In genomic region chrV:7734909-7735308, ce11 we compare ENCODE assay signal across 3 worm cellular contexts.
TF ChIP-seq lines count a peak whose summit lies in the region.

clic-1 (minus strand) TSS chrV:7734911.

TF ChIP-seq in whole organism, L1 larva, 84 proteins besides CTCF, POLR2A, EP300 and RAD21 (continued from another document):
- TF ChIP-seq fkh-4 (tag; optimal IDR thresholded peaks at IDR 0.05; lab: Kevin White, UChicago; ENCODE audit: borderline replicate concordance) (no peak), zip-4 (GFP tag; optimal IDR thresholded peaks at IDR 0.05; lab: Kevin White, UChicago) (peak; percentile 65), snpc-4 (tag; optimal IDR thresholded peaks at IDR 0.05; lab: Kevin White, UChicago) (peak; percentile 38), rnt-1 (tag; optimal IDR thresholded peaks at IDR 0.05; lab: Kevin White, UChicago) (peak; percentile 63), egl-27 (tag; optimal IDR thresholded peaks at IDR 0.05; lab: Kevin White, UChicago) (no peak), ztf-11 (tag; optimal IDR thresholded peaks at IDR 0.05; lab: Kevin White, UChicago) (no peak), nhr-19 (GFP tag; conservative IDR thresholded peaks at IDR 0.05; lab: Robert Waterston, UW) (peak; percentile 42), lin-14 (GFP tag; optimal IDR thresholded peaks at IDR 0.05; lab: Kevin White, UChicago) (peak; percentile 70), lir-3 (tag; optimal IDR thresholded peaks at IDR 0.05; lab: Kevin White, UChicago; ENCODE audit: poor library complexity) (peak; percentile 18), aha-1 (tag; optimal IDR thresholded peaks at IDR 0.05; lab: Kevin White, UChicago) (no peak), snu-23 (GFP tag; optimal IDR thresholded peaks at IDR 0.05; lab: Kevin White, UChicago) (peak; percentile 74), elt-3 (tag; optimal IDR thresholded peaks at IDR 0.05; lab: Kevin White, UChicago) (peak in 2 of 6 experiments; percentile 15 to 59), sup-37 (GFP tag; optimal IDR thresholded peaks at IDR 0.05; lab: Kevin White, UChicago) (no peak), nhr-12 (tag; optimal IDR thresholded peaks at IDR 0.05; lab: Kevin White, UChicago) (no peak), nhr-47 (tag; optimal IDR thresholded peaks at IDR 0.05; lab: Kevin White, UChicago) (peak; percentile 68), isw-1 (GFP tag; IDR thresholded peaks at IDR 0.05; lab: Robert Waterston, UW) (peak; percentile 56), lin-13 (GFP tag; optimal IDR thresholded peaks at IDR 0.05; lab: Kevin White, UChicago) (peak; percentile 9), sptf-1 (tag; optimal IDR thresholded peaks at IDR 0.05; lab: Kevin White, UChicago) (no peak), xbp-1 (tag; optimal IDR thresholded peaks at IDR 0.05; lab: Kevin White, UChicago) (peak; percentile 70), grh-1 (GFP tag; IDR thresholded peaks at IDR 0.05; lab: Robert Waterston, UW) (no peak), unc-86 (tag; optimal IDR thresholded peaks at IDR 0.05; lab: Kevin White, UChicago) (peak; percentile 58), ceh-82 (tag; optimal IDR thresholded peaks at IDR 0.05; lab: Kevin White, UChicago) (peak; percentile 35 to 85 (median 62)), fkh-8 (tag; optimal IDR thresholded peaks at IDR 0.05; lab: Kevin White, UChicago) (peak; percentile 52), skn-1 (tag; optimal IDR thresholded peaks at IDR 0.05; lab: Kevin White, UChicago) (peak; percentile 91), efl-1 (optimal IDR thresholded peaks at IDR 0.05; lab: Kevin White, UChicago) (peak; percentile 83 to 96), efl-1 (GFP tag; optimal IDR thresholded peaks at IDR 0.05 in 1 of 2; lab: Kevin White, UChicago) (peak; percentile 96 to 99), nhr-76 (tag; optimal IDR thresholded peaks at IDR 0.05; lab: Kevin White, UChicago) (no peak), ceh-63 (GFP tag; optimal IDR thresholded peaks at IDR 0.05; lab: Kevin White, UChicago) (no peak), irx-1 (tag; optimal IDR thresholded peaks at IDR 0.05; lab: Kevin White, UChicago) (peak; percentile 26), sox-4 (tag; optimal IDR thresholded peaks at IDR 0.05; lab: Kevin White, UChicago) (no peak), F16B12.6 (tag; optimal IDR thresholded peaks at IDR 0.05; lab: Kevin White, UChicago) (peak; percentile 5), ces-1 (GFP tag; optimal IDR thresholded peaks at IDR 0.05; lab: Kevin White, UChicago) (no peak), pax-3 (tag; optimal IDR thresholded peaks at IDR 0.05; lab: Kevin White, UChicago) (no peak), mdl-1 (tag; optimal IDR thresholded peaks at IDR 0.05; lab: Kevin White, UChicago) (peak in 1 of 2 experiments; percentile 67), unc-130 (tag; optimal IDR thresholded peaks at IDR 0.05; lab: Kevin White, UChicago) (peak; percentile 13), C16A3.4 (tag; optimal IDR thresholded peaks at IDR 0.05; lab: Kevin White, UChicago) (peak; percentile 64), dpl-1 (GFP tag; optimal IDR thresholded peaks at IDR 0.05; lab: Kevin White, UChicago) (peak; percentile 92 to 95 (median 93)), mef-2 (tag; optimal IDR thresholded peaks at IDR 0.05; lab: Kevin White, UChicago) (no peak)

TF ChIP-seq in whole organism, L3 larva, 47 proteins besides CTCF, POLR2A, EP300 and RAD21 (continued from another document):
- TF ChIP-seq nhr-11 (tag; optimal IDR thresholded peaks at IDR 0.05; lab: Kevin White, UChicago), result no peak
- no peak for TF ChIP-seq jun-1 (tag; optimal IDR thresholded peaks at IDR 0.05; lab: Kevin White, UChicago)
- peak; percentile 65 for TF ChIP-seq nhr-25 (tag; optimal IDR thresholded peaks at IDR 0.05; lab: Kevin White, UChicago)
- peak; percentile 4 for TF ChIP-seq elt-2 (tag; optimal IDR thresholded peaks at IDR 0.05; lab: Kevin White, UChicago)
- no peak for TF ChIP-seq lsy-12 (tag; optimal IDR thresholded peaks at IDR 0.05; lab: Kevin White, UChicago)
- no peak for TF ChIP-seq eor-1 (tag; optimal IDR thresholded peaks at IDR 0.05; lab: Kevin White, UChicago)
- no peak for TF ChIP-seq pqm-1 (tag; optimal IDR thresholded peaks at IDR 0.05; lab: Kevin White, UChicago)
- TF ChIP-seq ceh-82 (tag; optimal IDR thresholded peaks at IDR 0.05; lab: Kevin White, UChicago), result no peak
- peak; percentile 23 for TF ChIP-seq egl-5 (tag; optimal IDR thresholded peaks at IDR 0.05; lab: Kevin White, UChicago)
- TF ChIP-seq zag-1 (tag; optimal IDR thresholded peaks at IDR 0.05; lab: Kevin White, UChicago), result no peak
- TF ChIP-seq aly-2 (tag; optimal IDR thresholded peaks at IDR 0.05; lab: Kevin White, UChicago), result no peak
- TF ChIP-seq elt-3 (tag; optimal IDR thresholded peaks at IDR 0.05; lab: Kevin White, UChicago), result no peak
- peak; percentile 77 for TF ChIP-seq pha-4 (tag; optimal IDR thresholded peaks at IDR 0.05; lab: Kevin White, UChicago)
- no peak for TF ChIP-seq unc-39 (tag; optimal IDR thresholded peaks at IDR 0.05; lab: Kevin White, UChicago)
- TF ChIP-seq skn-1 (tag; optimal IDR thresholded peaks at IDR 0.05; lab: Kevin White, UChicago), result peak; percentile 83
- no peak for TF ChIP-seq sea-2 (GFP tag; optimal IDR thresholded peaks at IDR 0.05; lab: Kevin White, UChicago)
- TF ChIP-seq ceh-28 (tag; optimal IDR thresholded peaks at IDR 0.05; lab: Kevin White, UChicago), result peak; percentile 5
- no peak for TF ChIP-seq daf-12 (tag; optimal IDR thresholded peaks at IDR 0.05; lab: Kevin White, UChicago)
- TF ChIP-seq fkh-2 (tag; optimal IDR thresholded peaks at IDR 0.05; lab: Kevin White, UChicago), result no peak
- TF ChIP-seq nhr-67 (tag; optimal IDR thresholded peaks at IDR 0.05; lab: Kevin White, UChicago), result no peak
- peak; percentile 64 for TF ChIP-seq lin-15B (tag; optimal IDR thresholded peaks at IDR 0.05; lab: Kevin White, UChicago)
- TF ChIP-seq fos-1 (tag; optimal IDR thresholded peaks at IDR 0.05; lab: Kevin White, UChicago), result no peak
- TF ChIP-seq nhr-23 (tag; optimal IDR thresholded peaks at IDR 0.05; lab: Kevin White, UChicago), result peak; percentile 66
- TF ChIP-seq nhr-76 (tag; optimal IDR thresholded peaks at IDR 0.05; lab: Kevin White, UChicago), result no peak
- TF ChIP-seq ama-1 (optimal IDR thresholded peaks at IDR 0.05; lab: Kevin White, UChicago), result peak; percentile 28
- peak; percentile 7 for TF ChIP-seq snpc-4 (tag; optimal IDR thresholded peaks at IDR 0.05; lab: Kevin White, UChicago)
- peak; percentile 31 for TF ChIP-seq fkh-10 (GFP tag; optimal IDR thresholded peaks at IDR 0.05; lab: Kevin White, UChicago)

TF ChIP-seq in whole organism, young adult, 124 proteins besides CTCF, POLR2A, EP300 and RAD21 (continued from another document):
- peak; percentile 91 for TF ChIP-seq lin-54 (GFP tag; optimal IDR thresholded peaks at IDR 0.05; lab: Kevin White, UChicago)
- TF ChIP-seq attf-3 (GFP tag; conservative IDR thresholded peaks at IDR 0.05; lab: Robert Waterston, UW), result no peak
- TF ChIP-seq B0336.3 (GFP tag; IDR thresholded peaks at IDR 0.05; lab: Robert Waterston, UW), result no peak
- no peak for TF ChIP-seq Y56A3A.18 (GFP tag; IDR thresholded peaks at IDR 0.05; lab: Robert Waterston, UW)
- TF ChIP-seq lag-1 (GFP tag; IDR thresholded peaks at IDR 0.05; lab: Robert Waterston, UW), result no peak
- no peak for TF ChIP-seq unc-62 (GFP tag; optimal IDR thresholded peaks at IDR 0.05; lab: Kevin White, UChicago)
- TF ChIP-seq F23B12.7 (tag; optimal IDR thresholded peaks at IDR 0.05; lab: Kevin White, UChicago; ENCODE audit: insufficient read depth), result peak; percentile 25
- TF ChIP-seq tbp1 (GFP tag; optimal IDR thresholded peaks at IDR 0.05; lab: Kevin White, UChicago), result no peak
- no peak for TF ChIP-seq nhr-90 (tag; optimal IDR thresholded peaks at IDR 0.05; lab: Kevin White, UChicago)
- TF ChIP-seq F22D6.2 (tag; optimal IDR thresholded peaks at IDR 0.05; lab: Kevin White, UChicago), result no peak
